Worm (Caenorhabditis elegans): ENCODE data around the gene F53F8.6.

DNA sequence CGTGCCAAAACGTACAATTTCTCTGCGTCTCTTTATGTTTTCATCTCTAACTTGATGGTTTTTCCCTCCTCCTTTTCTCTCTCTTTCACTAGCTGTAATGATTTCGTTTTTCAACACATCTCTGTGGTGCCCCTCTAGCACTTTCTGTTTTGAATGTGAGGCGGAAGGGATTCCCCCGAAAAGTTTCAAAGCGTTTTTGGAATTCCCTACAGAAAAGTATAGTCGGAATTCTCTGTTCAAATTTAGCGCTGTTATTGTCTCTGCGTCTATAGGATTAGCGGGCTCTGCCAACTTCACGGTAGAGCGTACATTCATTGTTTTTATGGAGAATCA is 8.9 kb downstream of the F53F8.6 start:
- TF ChIP-seq tab-1 (GFP tag; IDR thresholded peaks at IDR 0.05) (no peak), T22C8.4 (GFP tag; IDR thresholded peaks at IDR 0.05) (no peak), cog-1 (tag; optimal IDR thresholded peaks at IDR 0.05) (no peak)

Measured in whole organism, midembryonic.